Worm (Caenorhabditis elegans) whole organism, L3 larva: ENCODE results near the gene F41H10.1.

Source experiments
- skn-1 ChIP-seq: fragments of 150-350 bp; optimal IDR thresholded peaks from 2 replicates; lab custom pipeline; 2014; ENCODE audit warnings: missing biosample characterization, missing genetic modification characterization
- ztf-4 ChIP-seq: fragments of 150-350 bp; optimal IDR thresholded peaks from 2 replicates; lab custom pipeline; 2014; ENCODE audit warnings: missing biosample characterization, missing genetic modification characterization

- TF ChIP-seq skn-1 (tag; lab: Kevin White, UChicago) = no peak
- no peak for TF ChIP-seq ztf-4 (tag; lab: Kevin White, UChicago)
Measured at ce11 chrIV:5367899-5368298, 14.8 kb upstream of the F41H10.1 start.
